Worm (Caenorhabditis elegans): ENCODE data around the gene K01A6.6.

ce11 chrIV:11742406-11742805, 7.3 kb downstream of the K01A6.6 start, which contains the start of gene K01A6.5:
- TF ChIP-seq snpc-4 (tag; optimal IDR thresholded peaks at IDR 0.05): no peak
- no peak for TF ChIP-seq crh-2 (tag; optimal IDR thresholded peaks at IDR 0.05)
- no peak for TF ChIP-seq lin-39 (tag; optimal IDR thresholded peaks at IDR 0.05)
- TF ChIP-seq ZK546.5 (tag; optimal IDR thresholded peaks at IDR 0.05): no peak
- TF ChIP-seq unc-62 (GFP tag; optimal IDR thresholded peaks at IDR 0.05): no peak
- no peak for TF ChIP-seq mab-5 (tag; optimal IDR thresholded peaks at IDR 0.05)
- TF ChIP-seq unc-39 (tag; optimal IDR thresholded peaks at IDR 0.05): no peak
- no peak for TF ChIP-seq alr-1 (tag; optimal IDR thresholded peaks at IDR 0.05)
- no peak for TF ChIP-seq ama-1 (optimal IDR thresholded peaks at IDR 0.05)

All from whole organism, L2 larva.